Worm (Caenorhabditis elegans): ENCODE results near the gene F07H5.10.

Gene F07H5.10

ce11 chrII:8787376-8787775 is 21.0 kb downstream of the F07H5.10 start (continued):
- TF ChIP-seq lin-1 (GFP tag; IDR thresholded peaks at IDR 0.05) (0 out of 2 replicates have a peak, but pooled peaks have one; percentile 63), lin-15B (tag; optimal IDR thresholded peaks at IDR 0.05) (peak; percentile 6), daf-16 (GFP tag; optimal IDR thresholded peaks at IDR 0.05) (peak; percentile 64 to 73), daf-16 (tag; optimal IDR thresholded peaks at IDR 0.05) (peak; percentile 99), dmd-6 (GFP tag; IDR thresholded peaks at IDR 0.05) (peak; percentile 91), aly-2 (tag; optimal IDR thresholded peaks at IDR 0.05) (no peak), ceh-20 (GFP tag; IDR thresholded peaks at IDR 0.05) (peak; percentile 83), ZK546.5 (tag; optimal IDR thresholded peaks at IDR 0.05) (peak in 1 of 2 experiments; percentile 22), hlh-30 (tag; optimal IDR thresholded peaks at IDR 0.05; ENCODE audit: insufficient read depth) (peak; percentile 100), nhr-76 (tag; optimal IDR thresholded peaks at IDR 0.05) (peak; percentile 20), F44E2.7 (GFP tag; IDR thresholded peaks at IDR 0.05) (no peak), nhr-48 (tag; optimal IDR thresholded peaks at IDR 0.05) (peak; percentile 70), ceh-28 (tag; optimal IDR thresholded peaks at IDR 0.05) (peak; percentile 86), zfp-3 (GFP tag; conservative IDR thresholded peaks at IDR 0.05) (peak; percentile 86), Y75B8A.6 (GFP tag; IDR thresholded peaks at IDR 0.05) (no peak), set-16 (GFP tag; IDR thresholded peaks at IDR 0.05) (peak; percentile 25; the same call in 1 of the 2 replicates), Y5F2A.4 (GFP tag; optimal IDR thresholded peaks at IDR 0.05) (no peak), nhr-6 (tag; optimal IDR thresholded peaks at IDR 0.05) (peak; percentile 89), ctbp-1 (GFP tag; IDR thresholded peaks at IDR 0.05) (peak; percentile 84), madf-5 (GFP tag; IDR thresholded peaks at IDR 0.05) (no peak), nhr-28 (tag; optimal IDR thresholded peaks at IDR 0.05) (peak; percentile 89), daf-19 (GFP tag; conservative IDR thresholded peaks at IDR 0.05) (peak; percentile 79), snpc-1.2 (GFP tag; IDR thresholded peaks at IDR 0.05) (peak; percentile 58), hmg-1.1 (GFP tag; IDR thresholded peaks at IDR 0.05) (peak; percentile 91), spr-1 (tag; optimal IDR thresholded peaks at IDR 0.05) (peak; percentile 71), snpc-4 (tag; optimal IDR thresholded peaks at IDR 0.05) (no peak), nhr-25 (tag; optimal IDR thresholded peaks at IDR 0.05; ENCODE audit: borderline replicate concordance, insufficient read depth) (peak; percentile 83), duxl-1 (tag; optimal IDR thresholded peaks at IDR 0.05; ENCODE audit: poor library complexity) (peak; percentile 77)

DNA sequence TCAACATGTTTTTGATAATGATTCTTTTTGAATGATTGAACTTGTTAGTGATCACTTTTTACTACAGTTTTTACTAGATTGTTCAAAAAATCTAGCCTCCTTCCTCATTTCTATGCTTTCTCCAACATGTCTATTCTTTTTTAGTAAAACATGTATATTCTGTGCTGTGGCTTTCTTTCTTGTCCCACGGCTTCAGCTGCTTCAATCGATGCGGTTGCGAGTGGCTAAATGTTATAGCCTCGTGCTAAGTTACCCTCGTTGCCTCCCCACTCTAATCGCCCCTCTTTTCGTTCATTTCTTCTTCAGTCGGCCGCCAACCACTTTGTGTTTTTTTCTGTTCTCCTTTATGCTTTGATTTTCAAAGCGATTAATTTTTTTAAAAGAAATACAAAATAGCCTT is 22.5 kb downstream of the F07H5.10 start:
- TF ChIP-seq ceh-62 (tag; optimal IDR thresholded peaks at IDR 0.05) (no peak), vab-7 (GFP tag; IDR thresholded peaks at IDR 0.05) (0 out of 2 replicates have a peak, but pooled peaks have one; percentile 9), T26A8.4 (GFP tag; IDR thresholded peaks at IDR 0.05) (peak; percentile 61), egl-43 (GFP tag; IDR thresholded peaks at IDR 0.05) (peak; percentile 60), dmd-9 (GFP tag; IDR thresholded peaks at IDR 0.05) (no peak), ceh-28 (tag; optimal IDR thresholded peaks at IDR 0.05) (peak; percentile 38), set-16 (GFP tag; IDR thresholded peaks at IDR 0.05) (no peak), nhr-102 (tag; optimal IDR thresholded peaks at IDR 0.05) (no peak), jun-1 (tag; optimal IDR thresholded peaks at IDR 0.05) (no peak), ctbp-1 (GFP tag; IDR thresholded peaks at IDR 0.05) (0 out of 2 replicates have a peak, but pooled peaks have one; percentile 14), unc-62 (GFP tag; optimal IDR thresholded peaks at IDR 0.05 in 1 of 2) (peak in 1 of 2 experiments; percentile 72), unc-62 (tag; optimal IDR thresholded peaks at IDR 0.05) (no peak), zfp-3 (GFP tag; conservative IDR thresholded peaks at IDR 0.05) (0 out of 2 replicates have a peak, but pooled peaks have one; percentile 73), hif-1 (tag; optimal IDR thresholded peaks at IDR 0.05) (peak in 1 of 2 experiments; percentile 9), mes-2 (tag; optimal IDR thresholded peaks at IDR 0.05; ENCODE audit: poor library complexity, severe bottlenecking) (peak; percentile 47), lsy-2 (tag; optimal IDR thresholded peaks at IDR 0.05) (peak in 1 of 2 experiments; percentile 34), rbr-2 (tag; optimal IDR thresholded peaks at IDR 0.05) (peak; percentile 50), hlh-30 (tag; optimal IDR thresholded peaks at IDR 0.05; ENCODE audit: insufficient read depth) (peak; percentile 82), mxl-3 (GFP tag; optimal IDR thresholded peaks at IDR 0.05) (peak; percentile 37), pqm-1 (tag; optimal IDR thresholded peaks at IDR 0.05) (no peak), hmg-1.1 (GFP tag; IDR thresholded peaks at IDR 0.05) (0 out of 2 replicates have a peak, but pooled peaks have one; percentile 39), aly-2 (tag; optimal IDR thresholded peaks at IDR 0.05) (no peak), mdl-1 (tag; optimal IDR thresholded peaks at IDR 0.05) (peak; percentile 62 to 76), fkh-10 (GFP tag; optimal IDR thresholded peaks at IDR 0.05) (peak; percentile 17), ceh-44 (GFP tag; IDR thresholded peaks at IDR 0.05) (no peak)
